Fruit fly (Drosophila melanogaster): Measurements from ENCODE around the gene CG1677.

- TF ChIP-seq CG8478 (optimal IDR thresholded peaks at IDR 0.05), result no peak
- peak; percentile 55 to 58 for TF ChIP-seq CTCF (optimal IDR thresholded peaks at IDR 0.05)
These were observed 17.0 kb upstream of the CG1677 start for dm6 chrX:7422577-7422976.
